Worm (Caenorhabditis elegans) whole organism, mixed stage, embryonic: ENCODE results near the gene F52G3.1.

ENCODE experiments used
- M03D4.4 ChIP-seq: sonication (generic microtip); optimal IDR thresholded peaks from 2 replicates; lab custom pipeline; 2017; ENCODE audit warnings: mild to moderate bottlenecking, missing genetic modification characterization, missing compliant biosample characterization
- bed-3 ChIP-seq: fragments of 200-800 bp; sonication (Bioruptor generic); optimal IDR thresholded peaks from 3 replicates; lab custom pipeline; 2018; ENCODE audit warnings: mild to moderate bottlenecking, missing genetic modification characterization, moderate library complexity, missing compliant biosample characterization
- blmp-1 ChIP-seq: fragments of 150-350 bp; optimal IDR thresholded peaks from 2 replicates; lab custom pipeline; 2014; ENCODE audit warnings: missing biosample characterization, missing genetic modification characterization
- ceh-39 ChIP-seq: fragments of 150-350 bp; optimal IDR thresholded peaks from 2 replicates; lab custom pipeline; 2014; ENCODE audit warnings: missing biosample characterization, missing genetic modification characterization
- ceh-43 ChIP-seq: fragments of 200-800 bp; sonication (Bioruptor generic); optimal IDR thresholded peaks from 2 replicates; lab custom pipeline; 2018; ENCODE audit warnings: mild to moderate bottlenecking, missing genetic modification characterization, moderate library complexity, missing compliant biosample characterization
- ceh-83 ChIP-seq: fragments of 200-800 bp; sonication (Bioruptor generic); optimal IDR thresholded peaks from 2 replicates; lab custom pipeline; 2018; ENCODE audit warnings: mild to moderate bottlenecking, missing genetic modification characterization, missing compliant biosample characterization
- ces-1 ChIP-seq: fragments of 150-350 bp; optimal IDR thresholded peaks from 2 replicates; lab custom pipeline; 2014; ENCODE audit warnings: missing biosample characterization, missing genetic modification reagents, missing genetic modification characterization
- cnd-1 ChIP-seq: fragments of 200-800 bp; sonication (Bioruptor generic); optimal IDR thresholded peaks from 2 replicates; lab custom pipeline; 2018; ENCODE audit warnings: mild to moderate bottlenecking, missing genetic modification characterization, missing compliant biosample characterization
- drap-1 ChIP-seq: fragments of 200-800 bp; sonication (Bioruptor generic); optimal IDR thresholded peaks from 3 replicates; lab custom pipeline; 2018; ENCODE audit warnings: mild to moderate bottlenecking, missing genetic modification characterization, missing compliant biosample characterization
- elt-1 ChIP-seq: sonication (generic microtip); optimal IDR thresholded peaks from 2 replicates; lab custom pipeline; 2017; ENCODE audit warnings: missing genetic modification characterization, mild to moderate bottlenecking, missing compliant biosample characterization, antibody characterized with exemption, moderate library complexity, borderline replicate concordance; ENCODE audit not compliant: insufficient read depth
- elt-3 ChIP-seq: fragments of 150-350 bp; optimal IDR thresholded peaks from 2 replicates; lab custom pipeline; 2014; ENCODE audit warnings: missing biosample characterization, missing genetic modification characterization
- flh-1 ChIP-seq: fragments of 200-800 bp; sonication (Bioruptor generic); optimal IDR thresholded peaks from 2 replicates; lab custom pipeline; 2018; ENCODE audit warnings: mild to moderate bottlenecking, missing genetic modification characterization, moderate library complexity, missing compliant biosample characterization
- ham-2 ChIP-seq: fragments of 200-800 bp; sonication (Bioruptor generic); optimal IDR thresholded peaks from 2 replicates; lab custom pipeline; 2018; ENCODE audit warnings: mild to moderate bottlenecking, missing genetic modification characterization, missing compliant biosample characterization
- hlh-1 ChIP-seq: fragments of 150-350 bp; optimal IDR thresholded peaks from 2 replicates; lab custom pipeline; 2014; ENCODE audit warnings: missing biosample characterization, missing genetic modification reagents, missing genetic modification characterization
- lin-13 ChIP-seq: fragments of 150-350 bp; optimal IDR thresholded peaks from 2 replicates; lab custom pipeline; 2014; ENCODE audit warnings: missing biosample characterization, missing genetic modification characterization
- lsy-2 ChIP-seq: fragments of 150-350 bp; optimal IDR thresholded peaks from 2 replicates; lab custom pipeline; 2014; ENCODE audit warnings: missing biosample characterization, missing genetic modification characterization
- mab-5 ChIP-seq: fragments of 150-350 bp; optimal IDR thresholded peaks from 2 replicates; lab custom pipeline; 2014; ENCODE audit warnings: missing biosample characterization, missing genetic modification characterization
- mep-1 ChIP-seq: fragments of 150-350 bp; optimal IDR thresholded peaks from 2 replicates; lab custom pipeline; 2017; ENCODE audit warnings: missing biosample characterization, missing genetic modification reagents, missing genetic modification characterization, inconsistent platforms
- nhr-12 ChIP-seq: fragments of 150-350 bp; optimal IDR thresholded peaks from 2 replicates; lab custom pipeline; 2014; ENCODE audit warnings: missing biosample characterization, missing genetic modification characterization
- nhr-2 ChIP-seq: fragments of 150-350 bp; optimal IDR thresholded peaks from 2 replicates; lab custom pipeline; 2014; ENCODE audit warnings: missing biosample characterization, missing genetic modification characterization
- nhr-237 ChIP-seq: fragments of 150-350 bp; optimal IDR thresholded peaks from 2 replicates; lab custom pipeline; 2014; ENCODE audit warnings: missing biosample characterization, missing genetic modification characterization
- nhr-28 ChIP-seq: fragments of 150-350 bp; optimal IDR thresholded peaks from 2 replicates; lab custom pipeline; 2014; ENCODE audit warnings: missing biosample characterization, missing genetic modification characterization
- nhr-76 ChIP-seq: sonication (generic microtip); optimal IDR thresholded peaks from 2 replicates; lab custom pipeline; 2017; ENCODE audit warnings: missing biosample characterization, missing genetic modification characterization
- pha-4 ChIP-seq: fragments of 150-350 bp; optimal IDR thresholded peaks from 2 replicates; lab custom pipeline; 2018; ENCODE audit warnings: missing biosample characterization, missing genetic modification reagents, missing genetic modification characterization
- sem-2 ChIP-seq: fragments of 200-800 bp; sonication (Bioruptor generic); optimal IDR thresholded peaks from 2 replicates; lab custom pipeline; 2018; ENCODE audit warnings: mild to moderate bottlenecking, missing genetic modification characterization, missing compliant biosample characterization
- snpc-4 ChIP-seq: fragments of 150-350 bp; optimal IDR thresholded peaks from 2 replicates; lab custom pipeline; 2014; ENCODE audit warnings: missing biosample characterization, missing genetic modification characterization
- sptf-1 ChIP-seq: sonication (generic microtip); optimal IDR thresholded peaks from 2 replicates; lab custom pipeline; 2017; ENCODE audit warnings: mild to moderate bottlenecking, missing genetic modification characterization, moderate library complexity, missing compliant biosample characterization
- tbx-8 ChIP-seq: fragments of 200-800 bp; sonication (Bioruptor generic); optimal IDR thresholded peaks from 2 replicates; lab custom pipeline; 2018; ENCODE audit warnings: mild to moderate bottlenecking, missing genetic modification characterization, moderate library complexity, missing compliant biosample characterization
- unc-120 ChIP-seq: sonication (generic microtip); optimal IDR thresholded peaks from 2 replicates; lab custom pipeline; 2017; ENCODE audit warnings: missing genetic modification characterization, missing compliant biosample characterization; ENCODE audit not compliant: poor library complexity, severe bottlenecking
- unc-39 ChIP-seq: fragments of 150-350 bp; optimal IDR thresholded peaks from 2 replicates; lab custom pipeline; 2014; ENCODE audit warnings: missing biosample characterization, missing genetic modification characterization
- unc-62 ChIP-seq: fragments of 150-350 bp; optimal IDR thresholded peaks from 2 replicates; lab custom pipeline; 2014; ENCODE audit warnings: missing biosample characterization, missing genetic modification reagents, missing genetic modification characterization
- ztf-11 ChIP-seq: fragments of 150-350 bp; optimal IDR thresholded peaks from 2 replicates; lab custom pipeline; 2014; ENCODE audit warnings: missing biosample characterization, missing genetic modification characterization

The F52G3.1 gene

DNA sequence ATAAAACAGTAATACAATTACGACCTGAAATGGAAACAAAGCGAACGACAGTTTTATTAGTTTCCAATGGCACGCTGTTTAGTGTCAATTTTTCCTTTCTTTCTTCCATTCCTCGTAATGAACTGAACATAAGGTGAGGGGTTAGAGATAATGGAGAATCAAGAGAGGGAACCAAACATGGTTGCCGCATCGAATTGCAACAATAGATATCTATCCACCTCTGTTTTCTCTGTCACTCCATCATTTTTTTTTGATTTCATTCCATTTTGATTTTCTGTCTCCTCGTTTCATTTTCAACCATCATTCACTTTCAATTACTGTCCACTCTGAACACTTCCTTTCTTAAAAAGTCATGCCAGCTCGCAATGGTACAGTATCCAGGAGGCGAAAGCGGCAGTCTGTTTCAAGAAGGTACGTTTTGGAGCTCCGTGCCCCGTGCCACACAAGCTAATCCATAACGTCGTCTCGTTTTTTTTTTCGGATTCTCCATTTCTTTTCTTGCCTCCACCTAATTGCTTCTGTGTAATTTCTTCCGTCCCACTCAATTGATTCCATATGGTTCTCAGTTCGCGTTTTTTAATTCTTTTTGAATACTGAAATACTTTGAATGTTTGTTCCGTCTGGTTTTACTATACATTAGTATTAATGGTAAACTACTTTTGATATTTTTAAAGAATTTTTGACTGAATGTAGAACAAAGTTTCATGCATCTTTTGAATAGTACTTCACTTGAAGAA lies 31.6 kb downstream of the F52G3.1 start:
- TF ChIP-seq ceh-43 (no peak), ces-1 (GFP tag; lab: Kevin White, UChicago) (no peak), ztf-11 (tag; lab: Kevin White, UChicago) (no peak), nhr-76 (no peak), nhr-12 (tag; lab: Kevin White, UChicago) (no peak), unc-120 (tag; lab: Kevin White, UChicago) (no peak), ceh-39 (tag; lab: Kevin White, UChicago) (no peak), ham-2 (no peak), elt-1 (tag; lab: Kevin White, UChicago) (no peak), lsy-2 (tag; lab: Kevin White, UChicago) (no peak), nhr-2 (tag; lab: Kevin White, UChicago) (no peak), unc-62 (GFP tag; lab: Kevin White, UChicago) (no peak), blmp-1 (tag; lab: Kevin White, UChicago) (no peak), nhr-237 (no peak), sptf-1 (tag; lab: Kevin White, UChicago) (no peak), mab-5 (tag; lab: Kevin White, UChicago) (no peak)

DNA sequence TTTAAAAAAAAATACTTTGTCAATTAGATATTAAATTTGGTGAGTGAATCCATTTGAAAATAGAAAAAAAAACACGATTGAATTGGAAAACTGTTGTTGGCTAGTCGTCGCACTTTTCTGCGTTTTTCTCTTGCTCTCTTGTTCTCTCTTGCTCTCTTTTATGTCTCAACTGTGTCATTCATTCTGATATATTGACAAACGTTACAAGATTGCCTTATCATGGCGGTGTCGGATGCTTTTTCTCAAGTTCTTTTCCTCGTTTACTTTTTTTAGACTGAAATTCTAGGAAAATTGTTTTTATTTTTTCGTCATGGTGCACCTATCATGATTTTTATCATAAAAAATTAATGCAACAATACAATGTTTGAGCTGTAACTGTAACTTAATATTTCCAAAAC lies 32.2 kb downstream of the F52G3.1 start:
- TF ChIP-seq drap-1 (GFP tag; lab: Kevin White, UChicago), result no peak
- TF ChIP-seq bed-3 (GFP tag; lab: Kevin White, UChicago), result no peak
- no peak for TF ChIP-seq nhr-28 (tag; lab: Kevin White, UChicago)
- TF ChIP-seq pha-4 (tag; lab: Kevin White, UChicago), result no peak
- TF ChIP-seq nhr-12 (tag; lab: Kevin White, UChicago), result no peak
- TF ChIP-seq ceh-83 (GFP tag; lab: Kevin White, UChicago), result no peak
- no peak for TF ChIP-seq M03D4.4
- no peak for TF ChIP-seq lin-13
- no peak for TF ChIP-seq unc-39 (tag; lab: Kevin White, UChicago)
- TF ChIP-seq snpc-4, result no peak
- no peak for TF ChIP-seq sem-2 (GFP tag; lab: Kevin White, UChicago)
- TF ChIP-seq elt-3 (tag; lab: Kevin White, UChicago), result no peak
- no peak for TF ChIP-seq ztf-11 (tag; lab: Kevin White, UChicago)
- TF ChIP-seq hlh-1 (tag; lab: Kevin White, UChicago), result no peak
- TF ChIP-seq nhr-76, result no peak
- TF ChIP-seq ham-2, result no peak

DNA sequence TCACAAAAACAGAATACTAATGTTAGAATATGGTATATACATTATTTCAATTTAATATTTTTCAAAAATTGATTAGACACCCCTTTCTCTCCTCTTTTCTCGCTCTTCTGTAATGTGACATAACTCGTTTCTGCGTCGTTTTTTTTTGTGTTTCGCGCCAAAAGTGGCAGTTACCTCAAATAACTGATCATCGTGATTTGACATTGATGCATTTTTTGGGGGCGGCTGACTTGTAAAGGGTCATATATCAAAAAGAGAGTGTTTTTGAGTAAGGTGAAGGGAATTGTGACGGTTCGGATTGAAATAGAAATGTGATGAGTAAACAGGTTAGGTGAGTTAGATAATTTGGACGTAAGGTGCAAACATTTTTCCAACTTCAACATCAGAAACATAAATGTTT lies 34.3 kb downstream of the F52G3.1 start:
- TF ChIP-seq lsy-2 (tag; lab: Kevin White, UChicago), result no peak
- TF ChIP-seq snpc-4, result no peak
- no peak for TF ChIP-seq mep-1 (tag; lab: Kevin White, UChicago)
- no peak for TF ChIP-seq drap-1 (GFP tag; lab: Kevin White, UChicago)
- TF ChIP-seq cnd-1, result no peak
- TF ChIP-seq unc-62 (GFP tag; lab: Kevin White, UChicago), result no peak
- TF ChIP-seq nhr-237, result no peak
- no peak for TF ChIP-seq hlh-1 (tag; lab: Kevin White, UChicago)
- TF ChIP-seq sptf-1 (tag; lab: Kevin White, UChicago), result no peak
- no peak for TF ChIP-seq ceh-39 (tag; lab: Kevin White, UChicago)
- no peak for TF ChIP-seq pha-4 (tag; lab: Kevin White, UChicago)
- no peak for TF ChIP-seq ztf-11 (tag; lab: Kevin White, UChicago)
- TF ChIP-seq blmp-1 (tag; lab: Kevin White, UChicago), result no peak
- TF ChIP-seq elt-1 (tag; lab: Kevin White, UChicago), result no peak
- no peak for TF ChIP-seq unc-120 (tag; lab: Kevin White, UChicago)
- TF ChIP-seq lin-13, result no peak
- TF ChIP-seq tbx-8, result no peak

DNA sequence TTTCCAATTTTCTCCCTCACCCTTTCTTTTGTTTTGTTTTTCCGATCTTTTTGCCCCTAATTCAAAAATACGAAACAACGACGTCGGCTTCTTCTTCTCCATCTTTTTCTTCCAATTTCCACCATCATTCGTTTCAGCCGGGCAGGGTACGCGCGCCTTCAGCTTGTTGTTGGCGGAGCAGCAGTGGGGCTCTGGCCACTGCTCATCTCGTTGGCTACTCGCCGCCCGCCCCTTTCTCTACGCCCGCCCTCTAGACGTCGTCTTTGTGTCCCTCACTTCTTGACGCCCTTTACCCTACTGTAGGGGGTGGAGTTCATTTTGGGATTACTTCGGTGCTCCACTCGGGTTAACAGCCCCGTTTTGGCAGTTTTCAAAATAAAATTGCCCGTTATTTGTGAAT lies 35.3 kb downstream of the F52G3.1 start:
- TF ChIP-seq flh-1 (GFP tag; lab: Kevin White, UChicago) (no peak), ces-1 (GFP tag; lab: Kevin White, UChicago) (peak; percentile 21), unc-39 (tag; lab: Kevin White, UChicago) (no peak)
- TF ChIP-seq, all 35 proteins: peak for 1
